Worm (Caenorhabditis elegans): Measurements from ENCODE around the gene C15F1.1.

DNA sequence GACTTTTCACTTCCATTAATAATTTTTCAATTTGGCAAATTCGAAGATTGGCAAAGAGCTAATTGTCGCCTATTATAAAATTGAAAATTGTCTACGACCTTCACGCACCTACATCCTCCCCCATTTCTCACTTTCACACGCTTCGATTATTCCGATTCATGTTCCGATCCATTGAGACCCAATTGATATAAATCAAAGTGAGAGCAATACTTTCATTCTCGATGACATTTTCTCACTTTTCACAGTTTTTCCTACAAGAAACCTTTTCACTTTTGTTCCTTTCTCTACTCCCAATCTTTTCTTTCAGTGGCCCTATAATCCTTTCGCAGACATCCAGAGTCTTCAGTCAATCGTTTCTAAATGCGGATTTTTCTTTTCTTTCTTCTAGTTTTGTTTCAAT is 10.0 kb upstream of the C15F1.1 start, which contains the start of gene C15F1.2:
- TF ChIP-seq unc-62 (GFP tag; optimal IDR thresholded peaks at IDR 0.05), result no peak
- TF ChIP-seq eor-1 (tag; optimal IDR thresholded peaks at IDR 0.05), result no peak
- no peak for TF ChIP-seq nhr-11 (tag; optimal IDR thresholded peaks at IDR 0.05)
- TF ChIP-seq fos-1 (tag; optimal IDR thresholded peaks at IDR 0.05), result no peak
- no peak for TF ChIP-seq ceh-82 (tag; optimal IDR thresholded peaks at IDR 0.05)

All from whole organism, L3 larva.